Worm (Caenorhabditis elegans) whole organism, L3 larva: ENCODE results near the gene msp-65.

ENCODE experiments used
- R02D3.7 ChIP-seq: fragments of 150-350 bp; optimal IDR thresholded peaks from 2 replicates; lab custom pipeline; 2014; ENCODE audit warnings: missing biosample characterization, missing genetic modification characterization
- ZK546.5 ChIP-seq: sonication (generic microtip); optimal IDR thresholded peaks from 2 replicates; lab custom pipeline; 2017; ENCODE audit warnings: missing biosample characterization, missing genetic modification characterization
- aly-2 ChIP-seq: fragments of 150-350 bp; optimal IDR thresholded peaks from 2 replicates; lab custom pipeline; 2014; ENCODE audit warnings: missing biosample characterization, missing genetic modification characterization
- ama-1 ChIP-seq: fragments of 150-350 bp; optimal IDR thresholded peaks from 2 replicates; lab custom pipeline; 2018
- ceh-16 ChIP-seq: sonication (generic microtip); optimal IDR thresholded peaks from 2 replicates; lab custom pipeline; 2017; ENCODE audit warnings: missing biosample characterization, missing genetic modification characterization
- ceh-28 ChIP-seq: fragments of 150-350 bp; optimal IDR thresholded peaks from 2 replicates; lab custom pipeline; 2014; ENCODE audit warnings: missing biosample characterization, missing genetic modification reagents, missing genetic modification characterization
- ceh-82 ChIP-seq: fragments of 150-350 bp; optimal IDR thresholded peaks from 2 replicates; lab custom pipeline; 2014; ENCODE audit warnings: missing biosample characterization, missing genetic modification characterization
- ceh-9 ChIP-seq: sonication (generic microtip); optimal IDR thresholded peaks from 2 replicates; lab custom pipeline; 2018; ENCODE audit warnings: missing biosample characterization, missing genetic modification characterization
- egl-5 ChIP-seq: fragments of 150-350 bp; optimal IDR thresholded peaks from 2 replicates; lab custom pipeline; 2017; ENCODE audit warnings: missing biosample characterization, missing genetic modification reagents, missing genetic modification characterization, inconsistent platforms
- elt-1 ChIP-seq: fragments of 150-350 bp; optimal IDR thresholded peaks from 2 replicates; lab custom pipeline; 2014; ENCODE audit warnings: missing biosample characterization, missing genetic modification characterization
- elt-2 ChIP-seq: sonication (generic microtip); optimal IDR thresholded peaks from 2 replicates; lab custom pipeline; 2016; ENCODE audit warnings: missing genetic modification reagents, mild to moderate bottlenecking, missing genetic modification characterization, missing compliant biosample characterization
- elt-3 ChIP-seq, 3 experiments: fragments of 150-350 bp in 1 of 3; sonication (generic microtip) in 2 of 3; optimal IDR thresholded peaks; 2 replicates in 2 of 3; 4 replicates in 1 of 3; lab custom pipeline; 2014 to 2017; ENCODE audit warnings: missing biosample characterization in 3 of 3, missing genetic modification characterization in 3 of 3
- eor-1 ChIP-seq, 2 experiments: fragments of 150-350 bp; optimal IDR thresholded peaks; 2 replicates each; lab custom pipeline; 2014 to 2018; ENCODE audit warnings: missing biosample characterization in 2 of 2, missing genetic modification characterization in 2 of 2
- fkh-10 ChIP-seq: sonication (generic microtip); optimal IDR thresholded peaks from 2 replicates; lab custom pipeline; 2017; ENCODE audit warnings: missing biosample characterization, missing genetic modification reagents, missing genetic modification characterization
- fkh-2 ChIP-seq: fragments of 150-350 bp; optimal IDR thresholded peaks from 2 replicates; lab custom pipeline; 2014; ENCODE audit warnings: missing biosample characterization, missing genetic modification reagents, missing genetic modification characterization
- hmg-11 ChIP-seq: sonication (generic microtip); optimal IDR thresholded peaks from 2 replicates; lab custom pipeline; 2016; ENCODE audit warnings: missing genetic modification characterization, missing compliant biosample characterization
- jun-1 ChIP-seq: fragments of 150-350 bp; optimal IDR thresholded peaks from 2 replicates; lab custom pipeline; 2014; ENCODE audit warnings: missing biosample characterization, missing genetic modification reagents, missing genetic modification characterization
- lin-15B ChIP-seq: fragments of 150-350 bp; optimal IDR thresholded peaks from 2 replicates; lab custom pipeline; 2014; ENCODE audit warnings: missing biosample characterization, missing genetic modification characterization
- lin-39 ChIP-seq: fragments of 150-350 bp; optimal IDR thresholded peaks from 2 replicates; lab custom pipeline; 2018; ENCODE audit warnings: missing biosample characterization, missing genetic modification reagents, missing genetic modification characterization
- lsy-12 ChIP-seq: sonication (generic microtip); optimal IDR thresholded peaks from 2 replicates; lab custom pipeline; 2016; ENCODE audit warnings: mild to moderate bottlenecking, missing genetic modification characterization, missing compliant biosample characterization
- mdl-1 ChIP-seq: fragments of 150-350 bp; optimal IDR thresholded peaks from 2 replicates; lab custom pipeline; 2014; ENCODE audit warnings: missing biosample characterization, missing genetic modification characterization
- nfya-1 ChIP-seq: sonication (generic microtip); optimal IDR thresholded peaks from 2 replicates; lab custom pipeline; 2017; ENCODE audit warnings: missing genetic modification characterization, mild to moderate bottlenecking, missing compliant biosample characterization, antibody characterized with exemption, moderate library complexity; ENCODE audit not compliant: insufficient read depth
- nhr-11 ChIP-seq: fragments of 150-350 bp; optimal IDR thresholded peaks from 2 replicates; lab custom pipeline; 2014; ENCODE audit warnings: missing biosample characterization, missing genetic modification characterization
- nhr-12 ChIP-seq: fragments of 150-350 bp; optimal IDR thresholded peaks from 2 replicates; lab custom pipeline; 2014; ENCODE audit warnings: missing biosample characterization, missing genetic modification characterization
- nhr-23 ChIP-seq: fragments of 150-350 bp; optimal IDR thresholded peaks from 2 replicates; lab custom pipeline; 2014; ENCODE audit warnings: missing biosample characterization, missing genetic modification reagents, missing genetic modification characterization
- nhr-237 ChIP-seq: fragments of 150-350 bp; optimal IDR thresholded peaks from 2 replicates; lab custom pipeline; 2014; ENCODE audit warnings: missing biosample characterization, missing genetic modification characterization
- nhr-25 ChIP-seq: sonication (generic microtip); optimal IDR thresholded peaks from 2 replicates; lab custom pipeline; 2017; ENCODE audit warnings: missing biosample characterization, missing genetic modification characterization
- nhr-28 ChIP-seq: fragments of 150-350 bp; optimal IDR thresholded peaks from 2 replicates; lab custom pipeline; 2014; ENCODE audit warnings: missing biosample characterization, missing genetic modification characterization
- nhr-43 ChIP-seq: sonication (generic microtip); optimal IDR thresholded peaks from 2 replicates; lab custom pipeline; 2016; ENCODE audit warnings: mild to moderate bottlenecking, missing genetic modification characterization, missing compliant biosample characterization; ENCODE audit not compliant: poor library complexity, severe bottlenecking
- nhr-67 ChIP-seq: fragments of 150-350 bp; optimal IDR thresholded peaks from 2 replicates; lab custom pipeline; 2014; ENCODE audit warnings: missing biosample characterization, missing genetic modification characterization
- nhr-77 ChIP-seq: fragments of 150-350 bp; optimal IDR thresholded peaks from 2 replicates; lab custom pipeline; 2014; ENCODE audit warnings: missing biosample characterization, missing genetic modification characterization
- pha-4 ChIP-seq: fragments of 150-350 bp; optimal IDR thresholded peaks from 2 replicates; lab custom pipeline; 2014; ENCODE audit warnings: missing biosample characterization, missing genetic modification reagents, missing genetic modification characterization
- pqm-1 ChIP-seq: fragments of 150-350 bp; optimal IDR thresholded peaks from 2 replicates; lab custom pipeline; 2017; ENCODE audit warnings: missing biosample characterization, missing genetic modification characterization, inconsistent platforms
- skn-1 ChIP-seq: fragments of 150-350 bp; optimal IDR thresholded peaks from 2 replicates; lab custom pipeline; 2014; ENCODE audit warnings: missing biosample characterization, missing genetic modification characterization
- snpc-4 ChIP-seq: fragments of 150-350 bp; optimal IDR thresholded peaks from 2 replicates; lab custom pipeline; 2014; ENCODE audit warnings: missing biosample characterization, missing genetic modification characterization
- tbx-2 ChIP-seq: sonication (generic microtip); optimal IDR thresholded peaks from 2 replicates; lab custom pipeline; 2016; ENCODE audit warnings: mild to moderate bottlenecking, missing genetic modification characterization, missing compliant biosample characterization
- zag-1 ChIP-seq: fragments of 150-350 bp; optimal IDR thresholded peaks from 2 replicates; lab custom pipeline; 2014; ENCODE audit warnings: missing biosample characterization, missing genetic modification characterization
- ztf-4 ChIP-seq: fragments of 150-350 bp; optimal IDR thresholded peaks from 2 replicates; lab custom pipeline; 2014; ENCODE audit warnings: missing biosample characterization, missing genetic modification characterization

msp-65 gene

ce11 chrIV:5334518-5334917 lies 18.2 kb downstream of the msp-65 start:
- TF ChIP-seq ama-1 (lab: Kevin White, UChicago) (no peak), nhr-12 (tag; lab: Kevin White, UChicago) (no peak), pqm-1 (tag; lab: Kevin White, UChicago) (peak; percentile 52), pha-4 (tag; lab: Kevin White, UChicago) (peak; percentile 63), nhr-25 (tag; lab: Kevin White, UChicago) (peak; percentile 34), nhr-237 (tag; lab: Kevin White, UChicago) (no peak), elt-2 (tag; lab: Kevin White, UChicago) (peak; percentile 10), nhr-28 (tag; lab: Kevin White, UChicago) (no peak), nhr-11 (tag; lab: Kevin White, UChicago) (no peak), skn-1 (tag; lab: Kevin White, UChicago) (peak; percentile 39), hmg-11 (peak; percentile 56), elt-3 (tag; optimal IDR thresholded peaks at IDR 0.05; lab: Kevin White, UChicago) (no peak), lin-39 (tag; lab: Kevin White, UChicago) (no peak), snpc-4 (tag; lab: Kevin White, UChicago) (peak; percentile 9), ztf-4 (tag; lab: Kevin White, UChicago) (no peak), fkh-2 (tag; lab: Kevin White, UChicago) (no peak), fkh-10 (no peak), egl-5 (peak; percentile 46), zag-1 (tag; lab: Kevin White, UChicago) (no peak), nhr-23 (no peak), ceh-16 (tag; lab: Kevin White, UChicago) (no peak), nhr-67 (tag; lab: Kevin White, UChicago) (no peak), lin-15B (tag; lab: Kevin White, UChicago) (peak; percentile 40), lsy-12 (tag; lab: Kevin White, UChicago) (peak; percentile 42), nfya-1 (peak; percentile 63), ceh-28 (tag; lab: Kevin White, UChicago) (no peak), ceh-9 (tag; lab: Kevin White, UChicago) (no peak), ceh-82 (no peak), ZK546.5 (no peak), nhr-77 (tag; lab: Kevin White, UChicago) (no peak), mdl-1 (tag; lab: Kevin White, UChicago) (no peak), jun-1 (tag; lab: Kevin White, UChicago) (peak; percentile 23), nhr-43 (peak; percentile 57), tbx-2 (tag; lab: Kevin White, UChicago) (no peak), eor-1 (tag; optimal IDR thresholded peaks at IDR 0.05; lab: Kevin White, UChicago) (no peak), elt-1 (tag; lab: Kevin White, UChicago) (no peak)

- TF ChIP-seq elt-2 (tag; lab: Kevin White, UChicago) (no peak), lin-15B (tag; lab: Kevin White, UChicago) (no peak), eor-1 (tag; optimal IDR thresholded peaks at IDR 0.05; lab: Kevin White, UChicago) (no peak), elt-1 (tag; lab: Kevin White, UChicago) (no peak), fkh-2 (tag; lab: Kevin White, UChicago) (no peak), R02D3.7 (tag; lab: Kevin White, UChicago) (no peak), pqm-1 (tag; lab: Kevin White, UChicago) (no peak), hmg-11 (no peak), nfya-1 (no peak), nhr-67 (tag; lab: Kevin White, UChicago) (no peak), elt-3 (tag; optimal IDR thresholded peaks at IDR 0.05; lab: Kevin White, UChicago) (no peak), snpc-4 (tag; lab: Kevin White, UChicago) (no peak), nhr-77 (tag; lab: Kevin White, UChicago) (no peak), nhr-43 (no peak), aly-2 (tag; lab: Kevin White, UChicago) (no peak), ZK546.5 (no peak), fkh-10 (no peak)
- TF ChIP-seq, all 47 proteins: peak for 0
These were observed 21.3 kb downstream of the msp-65 start for ce11 chrIV:5337649-5338048.

- TF ChIP-seq R02D3.7 (tag; lab: Kevin White, UChicago) (no peak), nhr-28 (tag; lab: Kevin White, UChicago) (no peak), elt-3 (tag; optimal IDR thresholded peaks at IDR 0.05; lab: Kevin White, UChicago) (peak in 1 of 3 experiments; percentile 24)
These were observed 22.9 kb downstream of the msp-65 start, which contains the start of gene Y4C6B.2 for ce11 chrIV:5339255-5339654. TSS of gene Y4C6B.2 (plus strand) at chrIV:5339574.
